Fruit fly (Drosophila melanogaster): Measurements from ENCODE around the gene cert.

The cert gene

DNA sequence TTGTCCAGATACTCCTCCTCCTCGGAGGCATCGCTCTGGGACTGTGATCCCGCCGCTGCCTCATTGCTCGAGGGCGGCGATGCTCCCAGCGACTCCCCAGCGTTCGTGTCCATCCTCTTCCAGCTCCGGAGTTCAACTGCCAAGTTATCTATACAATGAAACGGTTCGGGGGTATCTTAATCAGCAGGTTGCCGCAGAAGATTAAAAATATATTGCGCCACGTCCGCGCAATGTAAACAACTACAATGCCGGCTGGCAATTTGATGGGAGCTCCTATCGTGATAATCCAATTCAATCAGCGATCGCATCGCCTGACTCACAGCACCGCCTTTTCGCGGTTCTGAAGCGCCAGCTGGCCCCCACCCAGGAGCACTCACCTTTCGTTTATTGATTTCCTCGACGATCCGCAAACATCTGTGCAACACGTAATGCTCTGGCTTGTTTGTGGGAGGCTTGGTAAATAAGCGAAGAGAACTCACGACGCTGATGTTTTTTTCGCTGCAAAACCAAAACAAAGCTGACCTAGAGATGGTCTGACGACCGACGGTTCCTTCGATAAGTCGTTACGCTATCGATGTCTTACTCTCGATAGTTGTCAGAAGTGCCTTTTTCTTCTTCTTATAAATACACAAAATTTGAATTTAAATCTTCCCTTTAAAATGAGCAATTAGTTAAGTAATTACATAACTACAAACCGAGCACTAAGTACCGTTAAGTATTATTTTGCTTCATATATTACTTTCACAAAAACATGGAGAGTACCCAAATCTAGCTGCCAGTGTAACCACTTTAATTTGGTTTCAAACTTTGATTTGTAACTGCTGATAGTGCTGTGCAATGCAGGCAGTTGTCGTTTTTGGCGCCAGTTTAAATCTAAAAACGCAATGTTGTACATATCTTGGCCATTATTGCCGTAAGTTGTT, at the start of gene cert:
Gene cert (minus strand): TSS at position 535 of the 923 bp plus-strand sequence.
- TF ChIP-seq insv (optimal IDR thresholded peaks at IDR 0.05) (no peak), ttk (optimal IDR thresholded peaks at IDR 0.05) (no peak), Myc (optimal IDR thresholded peaks at IDR 0.05) (no peak), h (optimal IDR thresholded peaks at IDR 0.05) (no peak), Sin3A (optimal IDR thresholded peaks at IDR 0.05) (no peak), psq (optimal IDR thresholded peaks at IDR 0.05) (no peak)

DNA sequence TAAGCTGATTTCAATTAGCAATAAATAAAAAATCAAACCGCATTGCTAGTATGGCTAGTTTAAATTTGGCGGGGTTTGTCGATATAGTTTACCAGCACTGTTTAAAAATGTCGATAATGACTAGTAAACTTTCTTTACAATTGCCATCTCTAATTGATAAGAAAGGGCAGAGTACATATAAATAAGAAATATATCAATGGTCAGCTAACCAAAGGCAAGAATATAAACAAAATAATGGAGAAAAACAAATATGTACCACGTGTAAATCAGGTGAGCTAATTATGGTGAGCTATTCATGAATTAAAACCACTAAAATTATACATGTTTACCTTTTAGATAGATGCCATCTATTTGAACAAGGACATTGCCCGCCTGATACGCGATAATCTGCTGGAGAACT, 49.3 kb upstream of the cert start, which contains the start of gene Pex2:
Gene Pex2 (plus strand): TSS at position 131 of the 400 bp plus-strand sequence.
- TF ChIP-seq Sin3A (optimal IDR thresholded peaks at IDR 0.05) (no peak), ttk (optimal IDR thresholded peaks at IDR 0.05) (no peak), psq (optimal IDR thresholded peaks at IDR 0.05) (no peak), Myc (optimal IDR thresholded peaks at IDR 0.05) (no peak), insv (optimal IDR thresholded peaks at IDR 0.05) (no peak), h (optimal IDR thresholded peaks at IDR 0.05) (no peak)

DNA sequence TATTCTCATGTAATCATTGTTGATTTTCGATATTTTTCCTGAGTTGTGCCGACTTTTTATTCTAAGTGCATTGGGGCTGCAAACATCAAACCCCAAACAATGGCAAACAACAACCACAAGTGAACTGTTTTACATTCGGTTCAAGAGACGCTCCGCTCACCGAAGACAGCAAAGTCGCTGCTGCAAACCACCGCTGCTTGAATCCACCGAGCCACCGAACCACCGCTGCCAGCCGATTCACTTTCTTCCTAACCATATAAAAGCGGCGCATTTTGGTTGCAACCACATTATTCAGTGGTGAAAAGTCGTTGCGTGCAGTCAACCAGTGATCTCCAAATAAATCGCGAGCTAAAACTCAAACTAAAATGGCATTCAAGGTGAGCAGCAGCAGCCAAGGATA, 46.7 kb upstream of the cert start, which contains the start of gene Cpr66Cb:
Gene Cpr66Cb (plus strand): TSS at position 301 of the 400 bp plus-strand sequence.
- no peak for TF ChIP-seq ttk (optimal IDR thresholded peaks at IDR 0.05)
- no peak for TF ChIP-seq h (optimal IDR thresholded peaks at IDR 0.05)
- no peak for TF ChIP-seq Myc (optimal IDR thresholded peaks at IDR 0.05)
- no peak for TF ChIP-seq Sin3A (optimal IDR thresholded peaks at IDR 0.05)
- TF ChIP-seq insv (optimal IDR thresholded peaks at IDR 0.05), result no peak
- no peak for TF ChIP-seq psq (optimal IDR thresholded peaks at IDR 0.05)

dm6 chr3L:8334338-8334737, 44.7 kb upstream of the cert start:
- TF ChIP-seq psq (optimal IDR thresholded peaks at IDR 0.05) (no peak), insv (optimal IDR thresholded peaks at IDR 0.05) (no peak), Sin3A (optimal IDR thresholded peaks at IDR 0.05) (no peak), Myc (optimal IDR thresholded peaks at IDR 0.05) (no peak), h (optimal IDR thresholded peaks at IDR 0.05) (no peak), ttk (optimal IDR thresholded peaks at IDR 0.05) (no peak)

DNA sequence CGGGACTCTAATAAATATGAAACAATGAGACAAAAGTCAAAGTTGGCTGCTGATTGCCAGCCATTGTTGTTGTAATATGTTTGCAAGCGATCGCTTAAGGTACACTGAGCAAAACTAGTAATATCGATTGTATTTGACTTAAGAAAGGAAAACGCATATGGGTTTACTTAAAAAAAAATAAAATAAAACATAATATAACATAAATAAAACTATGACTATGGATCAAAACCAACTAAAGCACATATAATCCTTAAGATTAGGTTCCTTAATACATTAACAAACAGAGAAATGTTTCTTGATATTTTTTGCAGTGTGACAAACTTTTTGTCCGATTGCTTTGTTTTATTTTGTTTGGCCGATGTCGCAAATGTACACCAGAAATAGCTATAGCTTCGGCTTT, 43.9 kb upstream of the cert start:
- TF ChIP-seq psq (optimal IDR thresholded peaks at IDR 0.05), result no peak
- no peak for TF ChIP-seq Sin3A (optimal IDR thresholded peaks at IDR 0.05)

- TF ChIP-seq Myc (optimal IDR thresholded peaks at IDR 0.05), result no peak
- TF ChIP-seq insv (optimal IDR thresholded peaks at IDR 0.05), result no peak
- TF ChIP-seq ttk (optimal IDR thresholded peaks at IDR 0.05), result no peak
- TF ChIP-seq psq (optimal IDR thresholded peaks at IDR 0.05), result no peak
- TF ChIP-seq Sin3A (optimal IDR thresholded peaks at IDR 0.05), result no peak
- no peak for TF ChIP-seq h (optimal IDR thresholded peaks at IDR 0.05)
Measured at dm6 chr3L:8331414-8331813, 41.7 kb upstream of the cert start.

DNA sequence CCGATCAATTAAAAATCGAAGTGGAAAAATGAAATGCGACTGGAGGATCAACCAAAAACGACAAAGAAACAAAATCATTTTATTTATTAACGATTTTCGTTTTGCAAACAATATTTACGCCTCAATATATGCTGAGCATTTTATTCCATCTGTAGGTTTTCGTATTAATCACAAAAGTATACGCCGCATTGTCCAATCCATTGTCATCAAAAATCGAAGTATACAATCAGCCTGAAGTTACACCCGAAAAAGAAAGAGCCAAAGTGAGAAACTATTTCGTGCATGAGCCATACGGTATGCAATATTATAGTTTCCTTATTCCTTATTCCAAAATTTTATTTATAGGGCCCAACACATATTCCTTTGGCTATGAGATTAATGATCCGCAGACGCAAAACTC, 39.3 kb upstream of the cert start:
- TF ChIP-seq h (optimal IDR thresholded peaks at IDR 0.05) (no peak), ttk (optimal IDR thresholded peaks at IDR 0.05) (no peak), Myc (optimal IDR thresholded peaks at IDR 0.05) (no peak), Sin3A (optimal IDR thresholded peaks at IDR 0.05) (no peak), psq (optimal IDR thresholded peaks at IDR 0.05) (no peak), insv (optimal IDR thresholded peaks at IDR 0.05) (no peak)

DNA sequence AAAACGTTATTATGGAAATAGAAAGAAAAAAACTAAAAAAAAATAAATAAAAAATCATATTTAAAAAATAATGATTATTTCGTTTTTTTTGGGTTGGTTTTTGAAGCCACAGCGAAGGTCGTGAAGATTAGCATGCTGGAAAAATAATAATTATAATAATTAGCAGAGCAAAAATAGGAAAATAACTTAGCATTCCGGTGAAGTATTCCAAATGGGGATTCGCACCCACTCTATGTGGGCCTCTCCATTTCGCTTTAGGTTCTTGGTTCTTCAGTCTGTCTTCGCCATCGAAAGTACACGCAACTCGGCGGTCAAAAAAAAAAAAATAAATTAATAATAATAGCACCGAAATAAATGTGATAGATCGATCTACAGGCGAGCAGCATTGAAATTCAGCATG, 38.6 kb upstream of the cert start, which contains the start of gene CG34462:
Gene CG34462 (plus strand): TSS at position 301 of the 400 bp plus-strand sequence.
- TF ChIP-seq Sin3A (optimal IDR thresholded peaks at IDR 0.05) (no peak), ttk (optimal IDR thresholded peaks at IDR 0.05) (no peak), insv (optimal IDR thresholded peaks at IDR 0.05) (no peak), Myc (optimal IDR thresholded peaks at IDR 0.05) (no peak), h (optimal IDR thresholded peaks at IDR 0.05) (no peak), psq (optimal IDR thresholded peaks at IDR 0.05) (no peak)

DNA sequence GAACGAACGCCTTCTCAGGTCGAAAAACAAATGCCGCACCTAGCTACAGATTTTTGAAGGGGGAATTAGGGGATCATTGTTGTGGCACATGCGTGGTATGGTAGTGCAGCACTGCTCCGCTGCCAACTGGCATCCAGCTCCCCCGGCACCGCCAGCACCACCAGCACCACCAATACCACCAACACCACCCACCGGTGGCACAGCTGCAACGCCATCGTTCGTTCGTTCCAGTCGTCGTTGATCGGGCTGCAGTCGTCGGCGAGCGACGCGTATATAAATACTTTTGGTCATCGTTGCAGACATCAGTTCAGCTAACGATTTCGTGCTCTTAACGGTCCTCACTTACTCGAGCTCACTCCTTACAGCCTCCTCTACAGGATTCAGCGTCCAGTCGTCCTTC, 35.9 kb upstream of the cert start, which contains the start of gene CG34461:
Gene CG34461 (plus strand): TSS at position 301 of the 400 bp plus-strand sequence.
- TF ChIP-seq insv (optimal IDR thresholded peaks at IDR 0.05), result no peak
- TF ChIP-seq h (optimal IDR thresholded peaks at IDR 0.05), result no peak
- TF ChIP-seq ttk (optimal IDR thresholded peaks at IDR 0.05), result no peak

DNA sequence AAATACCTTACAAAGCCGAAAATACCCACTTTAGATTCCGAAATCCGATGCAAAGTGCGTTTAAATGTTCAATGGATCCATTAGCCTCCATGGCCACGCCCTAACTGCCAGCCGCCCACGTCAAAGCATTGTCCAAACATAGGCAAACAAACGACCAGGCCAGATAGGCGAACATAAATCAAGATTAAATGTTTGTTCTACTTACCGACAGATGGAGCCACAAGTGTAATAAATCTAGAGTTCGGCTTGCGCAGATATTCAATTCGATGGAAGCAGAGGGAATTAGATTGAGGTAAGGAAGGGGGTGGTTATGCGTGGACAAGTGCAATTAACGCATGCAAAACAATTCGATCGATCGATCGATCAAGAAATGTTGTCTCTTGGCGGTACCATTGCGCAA, 34.1 kb upstream of the cert start:
- TF ChIP-seq Myc (optimal IDR thresholded peaks at IDR 0.05) (no peak), h (optimal IDR thresholded peaks at IDR 0.05) (no peak), insv (optimal IDR thresholded peaks at IDR 0.05) (no peak), Sin3A (optimal IDR thresholded peaks at IDR 0.05) (no peak), ttk (optimal IDR thresholded peaks at IDR 0.05) (no peak), psq (optimal IDR thresholded peaks at IDR 0.05) (no peak)

dm6 chr3L:8320105-8320813, 30.6 kb upstream of the cert start, which contains the start of gene CG13670:
TSS of gene CG13670 (plus strand) at chr3L:8320763.
- TF ChIP-seq Sin3A (optimal IDR thresholded peaks at IDR 0.05) (no peak), psq (optimal IDR thresholded peaks at IDR 0.05) (no peak)

- TF ChIP-seq h (optimal IDR thresholded peaks at IDR 0.05) (no peak), insv (optimal IDR thresholded peaks at IDR 0.05) (no peak), Sin3A (optimal IDR thresholded peaks at IDR 0.05) (no peak), ttk (optimal IDR thresholded peaks at IDR 0.05) (no peak), Myc (optimal IDR thresholded peaks at IDR 0.05) (no peak), psq (optimal IDR thresholded peaks at IDR 0.05) (no peak)
Measured at dm6 chr3L:8318916-8319506, 29.3 kb upstream of the cert start, which contains the start of gene CG43059. TSS of gene CG43059 (minus strand) at chr3L:8318966.
